Worm (Caenorhabditis elegans) whole organism, L4/young adult: Measurements from ENCODE around the gene fbxb-95.
"Not testable (repeated sequence)": the region's sequence is repeated elsewhere in the genome, so short reads cannot be mapped to it uniquely, and the experiment has no call there.

ENCODE experiments used
- W03F9.2 ChIP-seq: fragments of 150-350 bp; optimal IDR thresholded peaks from 2 replicates; lab custom pipeline; 2014; ENCODE audit warnings: missing biosample characterization, missing genetic modification characterization
- him-1 ChIP-seq: sonication (generic microtip); optimal IDR thresholded peaks from 2 replicates; lab custom pipeline; 2016; ENCODE audit warnings: missing genotype, missing genetic modification reagents, missing genetic modification characterization, missing compliant biosample characterization

- TF ChIP-seq him-1, W03F9.2: not testable (repeated sequence)
Observed at ce11 chrII:1854094-1854493, at the start of gene fbxb-95.
